Fruit fly (Drosophila melanogaster): Measurements from ENCODE around the gene CG13771.

Gene CG13771

DNA sequence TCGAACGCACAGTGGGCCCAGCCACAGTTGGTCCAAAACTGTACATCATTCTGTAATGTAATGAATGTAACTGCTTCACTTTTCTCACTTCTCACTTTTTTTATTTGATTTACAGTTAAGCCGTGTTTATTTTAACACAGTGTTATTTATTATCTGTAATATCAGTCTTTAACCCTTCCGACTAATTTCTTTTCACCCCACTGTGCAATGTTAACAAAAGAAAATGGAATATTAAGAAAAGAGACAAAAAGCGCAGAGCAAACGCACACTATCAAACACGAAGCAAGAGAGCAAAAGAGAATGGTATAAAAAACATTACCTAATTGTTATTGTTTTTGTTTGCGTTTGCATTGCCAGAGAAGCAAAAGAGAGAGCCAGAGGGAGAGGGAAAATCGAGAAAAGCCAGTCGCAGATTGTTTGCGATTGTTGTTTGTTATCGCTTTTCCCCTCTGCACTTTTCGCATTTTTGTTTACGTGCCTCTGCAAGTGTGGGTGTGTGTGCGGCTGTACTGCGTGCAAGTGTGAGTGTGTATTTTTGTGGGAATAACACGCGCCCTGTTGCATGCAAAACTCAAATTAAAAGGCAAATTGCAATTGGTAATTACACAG is 16.2 kb downstream of the CG13771 start (continued):
- TF ChIP-seq CG3281 (GFP tag; optimal IDR thresholded peaks at IDR 0.05) (peak; percentile 97), CG2120 (GFP tag; optimal IDR thresholded peaks at IDR 0.05) (peak; percentile 98), CG3847 (GFP tag; IDR thresholded peaks at IDR 0.05) (peak; percentile 95), CG33557 (GFP tag; optimal IDR thresholded peaks at IDR 0.05) (peak; percentile 96), D (optimal IDR thresholded peaks at IDR 0.05) (no peak), D (GFP tag; optimal IDR thresholded peaks at IDR 0.05) (peak; percentile 99), Dek (tag; optimal IDR thresholded peaks at IDR 0.05) (peak; percentile 96), tup (GFP tag; optimal IDR thresholded peaks at IDR 0.05) (peak; percentile 97), Pdp1 (GFP tag; optimal IDR thresholded peaks at IDR 0.05) (peak; percentile 97), CG4730 (GFP tag; IDR thresholded peaks at IDR 0.05) (peak; percentile 95), eyg (GFP tag; optimal IDR thresholded peaks at IDR 0.05) (peak; percentile 97), Elba2 (GFP tag; optimal IDR thresholded peaks at IDR 0.05) (peak; percentile 65), lilli (GFP tag; optimal IDR thresholded peaks at IDR 0.05) (peak; percentile 98), eve (GFP tag; optimal IDR thresholded peaks at IDR 0.05) (peak in 1 of 2 experiments; percentile 99), Gsc (GFP tag; IDR thresholded peaks at IDR 0.05) (peak; percentile 86), Xrp1 (GFP tag; IDR thresholded peaks at IDR 0.05) (peak; percentile 98), CG8765 (GFP tag; IDR thresholded peaks at IDR 0.05) (peak; percentile 92), corto (GFP tag; optimal IDR thresholded peaks at IDR 0.05) (peak; percentile 60), ac (GFP tag; optimal IDR thresholded peaks at IDR 0.05) (peak; percentile 98), bbx (GFP tag; IDR thresholded peaks at IDR 0.05; ENCODE audit: partially characterized antibody) (peak; percentile 42; the same call in 1 of the 2 replicates), Mad (GFP tag; optimal IDR thresholded peaks at IDR 0.05) (peak; percentile 98), Adf1 (GFP tag; IDR thresholded peaks at IDR 0.05) (peak; percentile 82), CG30020 (tag; optimal IDR thresholded peaks at IDR 0.05) (peak; percentile 86), CG13775 (GFP tag; optimal IDR thresholded peaks at IDR 0.05) (peak; percentile 96), ato (GFP tag; IDR thresholded peaks at IDR 0.05; ENCODE audit: partially characterized antibody) (0 out of 2 replicates have a peak, but pooled peaks have one; percentile 26), CG3995 (GFP tag; optimal IDR thresholded peaks at IDR 0.05) (peak; percentile 68), CG4820 (GFP tag; optimal IDR thresholded peaks at IDR 0.05) (peak; percentile 97), gt (GFP tag; IDR thresholded peaks at IDR 0.05) (peak; percentile 86), CG17359 (tag; optimal IDR thresholded peaks at IDR 0.05) (peak; percentile 99), CG17612 (GFP tag; IDR thresholded peaks at IDR 0.05) (peak; percentile 93), nerfin-2 (GFP tag; IDR thresholded peaks at IDR 0.05; ENCODE audit: partially characterized antibody) (peak; percentile 68), YL-1 (GFP tag; optimal IDR thresholded peaks at IDR 0.05) (peak; percentile 96), al (GFP tag; IDR thresholded peaks at IDR 0.05) (peak; percentile 92), BEAF-32 (GFP tag; optimal IDR thresholded peaks at IDR 0.05) (peak; percentile 12), dati (GFP tag; IDR thresholded peaks at IDR 0.05) (peak; percentile 91), exex (tag; optimal IDR thresholded peaks at IDR 0.05) (peak; percentile 89), CG17186 (GFP tag; optimal IDR thresholded peaks at IDR 0.05) (peak; percentile 93), CG7556 (GFP tag; optimal IDR thresholded peaks at IDR 0.05) (peak; percentile 98), z (GFP tag; IDR thresholded peaks at IDR 0.05) (peak; percentile 83), sna (GFP tag; IDR thresholded peaks at IDR 0.05; ENCODE audit: partially characterized antibody) (peak; percentile 59; the same call in 1 of the 2 replicates), CG10209 (GFP tag; optimal IDR thresholded peaks at IDR 0.05) (peak; percentile 98), CG7745 (tag; optimal IDR thresholded peaks at IDR 0.05) (peak; percentile 87), cato (GFP tag; optimal IDR thresholded peaks at IDR 0.05; ENCODE audit: borderline replicate concordance) (peak; percentile 98), Taf1 (GFP tag; IDR thresholded peaks at IDR 0.05) (peak; percentile 88), CG10654 (GFP tag; optimal IDR thresholded peaks at IDR 0.05) (peak; percentile 98), Tbp (GFP tag; optimal IDR thresholded peaks at IDR 0.05) (no peak), NK7.1 (GFP tag; optimal IDR thresholded peaks at IDR 0.05) (peak; percentile 98), CG31388 (GFP tag; optimal IDR thresholded peaks at IDR 0.05) (peak; percentile 93), Dad (GFP tag; optimal IDR thresholded peaks at IDR 0.05) (peak; percentile 98), CG7928 (GFP tag; optimal IDR thresholded peaks at IDR 0.05) (peak; percentile 76)
